Fruit fly (Drosophila melanogaster) whole organism, pupa: ENCODE data around the gene rdgB.

ENCODE experiments used
- CG9948 ChIP-seq: fragments of 200-800 bp; sonication (Bioruptor generic); optimal IDR thresholded peaks from 2 replicates; lab custom pipeline; 2018; ENCODE audit warnings: missing biosample characterization, mild to moderate bottlenecking, missing genetic modification characterization, moderate library complexity
- EcR ChIP-seq: fragments of 200-800 bp; sonication (Bioruptor generic); optimal IDR thresholded peaks from 3 replicates; lab custom pipeline; 2019; ENCODE audit warnings: missing biosample characterization, missing genetic modification characterization, mild to moderate bottlenecking, moderate library complexity, missing genetic modification reagents
- Pif1A ChIP-seq: fragments of 200-800 bp; sonication (Bioruptor generic); optimal IDR thresholded peaks from 3 replicates; lab custom pipeline; 2016; ENCODE audit warnings: missing biosample characterization, missing genetic modification characterization
- fd96Ca ChIP-seq: fragments of 200-800 bp; sonication (Bioruptor generic); IDR thresholded peaks from 3 replicates; pipeline ENCODE4 v1.3.6; 2022; ENCODE audit warnings: missing biosample characterization, missing genetic modification characterization
- gl ChIP-seq: fragments of 200-800 bp; sonication (Bioruptor generic); optimal IDR thresholded peaks from 2 replicates; lab custom pipeline; 2018; ENCODE audit warnings: missing biosample characterization, mild to moderate bottlenecking, missing genetic modification characterization
- rn ChIP-seq: fragments of 200-800 bp; sonication (Bioruptor generic); IDR thresholded peaks from 2 replicates; pipeline ENCODE4 v1.3.6; 2022; ENCODE audit warnings: missing biosample characterization, missing genetic modification characterization

- no peak for TF ChIP-seq fd96Ca
- no peak for TF ChIP-seq CG9948 (tag; lab: Kevin White, UChicago)
- no peak for TF ChIP-seq Pif1A (GFP tag; lab: Kevin White, UChicago)
- TF ChIP-seq rn (GFP tag; lab: Robert Waterston, UW): no peak
- no peak for TF ChIP-seq gl
- no peak for TF ChIP-seq EcR (GFP tag; lab: Kevin White, UChicago)
These were observed 3.9 kb downstream of the rdgB start for dm6 chrX:13766495-13766894.
